Fruit fly (Drosophila melanogaster) S2 (cell line): ENCODE data around the gene CG4839.

ENCODE experiments used
- CG8478 ChIP-seq: fragments of >200 bp; optimal IDR thresholded peaks from 2 replicates; lab custom pipeline; 2018
- CTCF ChIP-seq, 2 experiments: fragments of >200 bp; optimal IDR thresholded peaks; 2 replicates each; lab custom pipeline; 2018

dm6 chr2L:10172402-10172801 is 27.8 kb downstream of the CG4839 start, which contains the start of gene CG13137:
- no peak for TF ChIP-seq CTCF (optimal IDR thresholded peaks at IDR 0.05; lab: Kevin White, UChicago)
- no peak for TF ChIP-seq CG8478
